Fruit fly (Drosophila melanogaster): Measurements from ENCODE around the gene CG8032.

The CG8032 gene

DNA sequence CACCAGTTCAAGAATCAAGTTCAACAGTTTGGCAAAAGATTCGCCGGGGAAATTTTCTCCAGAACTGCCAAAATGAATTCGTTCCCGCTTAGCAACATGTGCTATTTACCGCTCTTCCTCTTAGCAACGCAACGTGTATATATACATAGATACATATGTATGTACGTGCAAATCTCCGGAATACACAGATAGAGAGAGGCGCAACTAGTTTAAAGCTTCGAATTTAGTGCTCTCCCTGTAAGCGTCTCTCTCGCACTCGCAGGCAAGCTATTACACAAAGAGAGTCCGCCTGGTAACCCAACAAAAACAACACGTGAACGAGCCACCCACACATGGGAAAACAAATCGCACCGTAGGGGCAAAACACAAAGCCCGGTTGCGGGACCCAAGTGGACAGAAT lies 5.2 kb upstream of the CG8032 start:
- TF ChIP-seq Hr96 (GFP tag; optimal IDR thresholded peaks at IDR 0.05) (no peak), Mnt (GFP tag; optimal IDR thresholded peaks at IDR 0.05) (peak; percentile 64), CG11617 (GFP tag; optimal IDR thresholded peaks at IDR 0.05) (no peak)

DNA sequence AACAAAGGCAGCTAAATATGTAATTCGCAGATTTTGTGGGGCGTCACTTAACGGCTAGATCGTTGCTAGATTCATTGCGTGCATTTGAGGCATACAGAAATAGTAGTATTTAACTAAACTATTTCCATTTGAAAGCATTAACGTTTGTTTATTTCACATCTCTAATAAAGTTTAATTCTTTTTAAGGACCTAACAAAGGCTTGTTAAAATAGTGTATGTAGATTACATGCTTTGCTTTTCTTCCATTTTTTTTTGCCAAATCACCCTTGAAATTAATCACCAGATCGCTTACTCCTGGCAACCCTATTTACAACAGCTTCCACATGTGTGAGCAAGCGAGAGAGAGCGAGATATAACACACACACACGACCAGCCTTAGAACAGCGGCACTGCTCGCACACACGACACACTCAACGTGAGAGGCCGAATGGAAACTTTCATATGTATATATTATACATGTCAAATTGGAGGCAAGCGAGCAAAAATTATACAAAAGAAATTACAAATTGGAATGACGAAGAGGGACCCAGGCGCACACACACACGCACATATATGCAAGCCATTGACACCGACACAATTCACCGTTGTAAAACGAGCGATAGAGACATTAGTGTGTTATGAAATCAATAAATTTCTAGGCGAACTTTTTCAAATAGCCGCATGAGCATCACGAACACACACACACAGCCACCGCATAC lies 4.6 kb upstream of the CG8032 start:
- TF ChIP-seq CG1620 (GFP tag; optimal IDR thresholded peaks at IDR 0.05) (peak; percentile 76), bab1 (GFP tag; optimal IDR thresholded peaks at IDR 0.05) (peak; percentile 23), CG5204 (GFP tag; optimal IDR thresholded peaks at IDR 0.05) (no peak), CG14711 (tag; optimal IDR thresholded peaks at IDR 0.05) (peak; percentile 99), pad (GFP tag; optimal IDR thresholded peaks at IDR 0.05) (peak; percentile 88), Crg-1 (GFP tag; optimal IDR thresholded peaks at IDR 0.05) (peak; percentile 17), tj (GFP tag; optimal IDR thresholded peaks at IDR 0.05) (peak; percentile 79), CG12768 (GFP tag; optimal IDR thresholded peaks at IDR 0.05) (peak; percentile 67), CG7045 (GFP tag; optimal IDR thresholded peaks at IDR 0.05) (peak; percentile 69), cic (GFP tag; optimal IDR thresholded peaks at IDR 0.05) (peak; percentile 96), Mnt (GFP tag; optimal IDR thresholded peaks at IDR 0.05) (peak; percentile 84), Hr96 (GFP tag; optimal IDR thresholded peaks at IDR 0.05) (peak; percentile 70), cnc (optimal IDR thresholded peaks at IDR 0.05) (peak; percentile 56 to 70), toe (GFP tag; optimal IDR thresholded peaks at IDR 0.05) (peak; percentile 75), CG7101 (tag; optimal IDR thresholded peaks at IDR 0.05) (peak; percentile 79), Clk (GFP tag; optimal IDR thresholded peaks at IDR 0.05) (peak; percentile 52), CG33017 (tag; optimal IDR thresholded peaks at IDR 0.05) (peak; percentile 77), CG11617 (GFP tag; optimal IDR thresholded peaks at IDR 0.05) (peak; percentile 79), ovo (GFP tag; optimal IDR thresholded peaks at IDR 0.05) (peak; percentile 79), kay (GFP tag; ENCODE audit: borderline replicate concordance) (peak; percentile 98)

DNA sequence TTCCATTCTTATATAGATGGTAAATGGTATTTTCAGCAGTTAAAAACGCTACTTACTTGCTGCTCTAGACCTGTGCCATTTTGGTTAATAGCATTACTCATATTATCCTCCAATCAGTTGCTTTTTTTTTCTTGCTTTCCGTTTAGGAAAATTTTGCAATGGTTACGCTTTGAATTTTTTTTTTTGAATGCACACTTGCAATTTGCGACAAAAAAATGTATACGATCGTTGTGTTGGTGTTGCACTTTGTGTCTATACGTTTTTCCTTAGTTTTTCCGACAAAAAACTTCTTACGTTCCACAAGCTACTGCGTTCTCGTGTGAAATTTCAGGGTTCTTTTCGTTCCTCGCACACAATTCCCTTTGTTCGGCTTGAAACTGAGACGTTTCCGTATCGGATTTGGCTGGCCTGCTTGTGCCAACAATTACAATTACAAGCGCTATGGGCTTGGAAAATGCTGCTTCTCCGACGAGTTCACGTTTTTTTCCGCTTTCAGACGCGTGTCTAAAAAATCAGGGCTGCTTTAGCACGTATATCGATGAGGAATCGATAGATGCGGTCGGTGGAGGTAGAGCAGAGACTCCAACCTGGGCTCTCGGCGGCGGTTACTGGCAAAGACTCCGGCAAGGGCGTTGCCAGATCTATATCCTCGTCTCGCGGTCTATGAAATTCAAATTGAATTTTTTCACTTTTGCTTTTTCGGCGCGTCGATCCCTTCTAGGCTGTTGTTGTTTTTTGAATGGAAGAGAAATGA lies 3.8 kb upstream of the CG8032 start:
- TF ChIP-seq CG7045 (GFP tag; optimal IDR thresholded peaks at IDR 0.05) (peak; percentile 30), cnc (optimal IDR thresholded peaks at IDR 0.05) (no peak), bab1 (GFP tag; optimal IDR thresholded peaks at IDR 0.05) (peak; percentile 78), cic (GFP tag; optimal IDR thresholded peaks at IDR 0.05) (peak; percentile 63), Crg-1 (GFP tag; optimal IDR thresholded peaks at IDR 0.05) (peak; percentile 29), Mnt (GFP tag; optimal IDR thresholded peaks at IDR 0.05) (peak; percentile 95), Clk (GFP tag; optimal IDR thresholded peaks at IDR 0.05) (no peak), pad (GFP tag; optimal IDR thresholded peaks at IDR 0.05) (peak; percentile 33), CG14711 (tag; optimal IDR thresholded peaks at IDR 0.05) (peak; percentile 45), tj (GFP tag; optimal IDR thresholded peaks at IDR 0.05) (peak; percentile 4), toe (GFP tag; optimal IDR thresholded peaks at IDR 0.05) (no peak), CG7101 (tag; optimal IDR thresholded peaks at IDR 0.05) (peak; percentile 71), kay (GFP tag; ENCODE audit: borderline replicate concordance) (no peak), CG1620 (GFP tag; optimal IDR thresholded peaks at IDR 0.05) (peak; percentile 63), CG33017 (tag; optimal IDR thresholded peaks at IDR 0.05) (peak; percentile 36), ovo (GFP tag; optimal IDR thresholded peaks at IDR 0.05) (peak; percentile 22), CG5204 (GFP tag; optimal IDR thresholded peaks at IDR 0.05) (no peak), CG12768 (GFP tag; optimal IDR thresholded peaks at IDR 0.05) (no peak), Hr96 (GFP tag; optimal IDR thresholded peaks at IDR 0.05) (no peak), CG11617 (GFP tag; optimal IDR thresholded peaks at IDR 0.05) (peak; percentile 40)

DNA sequence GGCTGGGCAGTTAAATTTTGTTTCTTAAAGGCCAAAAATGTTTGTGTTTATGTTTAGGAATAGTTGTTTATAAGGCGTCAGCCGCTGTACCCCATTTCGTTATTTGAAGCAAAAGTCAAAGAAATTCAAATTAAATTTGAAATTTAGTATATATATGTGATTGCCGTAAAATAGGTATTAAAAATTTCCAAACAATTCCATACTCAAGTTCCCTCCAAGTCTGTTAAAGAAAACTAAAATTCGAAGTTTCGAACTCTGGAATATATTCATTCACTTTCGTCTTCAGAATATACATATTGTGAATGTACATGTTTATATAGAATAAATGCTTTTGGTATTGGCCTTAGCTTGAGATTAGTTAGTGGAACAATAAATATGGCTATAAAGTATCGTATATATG lies 3.3 kb upstream of the CG8032 start, which contains the start of gene bel:
Gene bel (minus strand): TSS at position 101 of the 400 bp plus-strand sequence.
- TF ChIP-seq CG11617 (GFP tag; optimal IDR thresholded peaks at IDR 0.05) (no peak), kay (GFP tag; ENCODE audit: borderline replicate concordance) (peak; percentile 61)

DNA sequence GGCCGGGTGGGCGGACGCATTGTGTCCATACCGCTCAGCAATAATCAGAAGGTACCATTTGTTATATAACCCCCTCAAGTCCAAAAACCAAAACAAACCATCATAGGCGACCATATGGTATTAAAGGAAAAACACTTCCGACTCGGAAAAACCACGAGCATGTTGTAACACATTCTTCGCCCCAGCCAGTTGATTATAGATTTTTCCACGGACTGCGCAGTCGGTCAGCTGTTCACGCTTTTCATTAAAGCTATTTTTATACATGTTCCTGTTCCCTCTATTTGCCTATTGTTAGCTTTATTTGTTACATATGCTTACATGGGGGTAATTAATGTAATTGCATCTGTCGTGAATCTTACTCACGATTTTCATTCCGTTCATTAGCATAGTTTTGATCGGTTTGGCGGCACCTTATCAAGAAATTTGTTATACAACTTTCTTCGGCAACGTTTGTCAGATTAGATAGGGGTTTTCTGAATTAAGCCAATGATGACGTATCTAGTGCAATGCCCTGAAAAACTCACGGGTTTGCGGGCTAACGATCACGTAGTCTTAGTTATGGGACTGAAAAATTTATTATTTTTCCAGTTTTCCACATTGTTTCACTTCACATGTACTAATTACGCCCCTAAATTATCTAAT lies 905 bp downstream of the CG8032 start:
- TF ChIP-seq CG1620 (GFP tag; optimal IDR thresholded peaks at IDR 0.05) (no peak), pad (GFP tag; optimal IDR thresholded peaks at IDR 0.05) (no peak), CG33017 (tag; optimal IDR thresholded peaks at IDR 0.05) (no peak), CG5204 (GFP tag; optimal IDR thresholded peaks at IDR 0.05) (no peak), CG7101 (tag; optimal IDR thresholded peaks at IDR 0.05) (no peak), Mnt (GFP tag; optimal IDR thresholded peaks at IDR 0.05) (no peak), Clk (GFP tag; optimal IDR thresholded peaks at IDR 0.05) (no peak)

DNA sequence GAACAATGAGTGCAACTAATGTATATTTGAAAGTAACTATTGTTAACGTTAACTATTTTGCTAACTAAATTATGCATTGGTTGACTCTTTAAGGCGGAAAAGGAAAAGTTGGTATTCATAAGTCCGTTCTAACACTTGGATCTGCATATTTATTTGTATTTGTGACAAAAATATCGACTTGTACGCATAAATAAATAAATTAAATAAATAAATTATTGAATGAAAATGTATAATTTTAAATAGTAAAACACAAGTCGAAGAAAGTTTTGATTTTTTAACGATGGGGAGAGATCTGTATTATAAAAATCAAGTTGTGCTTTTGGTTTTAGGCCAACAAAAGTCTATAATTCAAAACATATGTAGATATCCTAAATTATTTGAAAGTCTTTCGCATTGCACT lies 3.7 kb downstream of the CG8032 start, which contains the start of gene CG8036:
Gene CG8036 (plus strand): TSS at position 301 of the 400 bp plus-strand sequence.
- TF ChIP-seq cnc (optimal IDR thresholded peaks at IDR 0.05) (no peak), Clk (GFP tag; optimal IDR thresholded peaks at IDR 0.05) (no peak), pad (GFP tag; optimal IDR thresholded peaks at IDR 0.05) (no peak), CG11617 (GFP tag; optimal IDR thresholded peaks at IDR 0.05) (no peak), bab1 (GFP tag; optimal IDR thresholded peaks at IDR 0.05) (no peak), CG12768 (GFP tag; optimal IDR thresholded peaks at IDR 0.05) (no peak), tj (GFP tag; optimal IDR thresholded peaks at IDR 0.05) (no peak), CG1620 (GFP tag; optimal IDR thresholded peaks at IDR 0.05) (no peak), cic (GFP tag; optimal IDR thresholded peaks at IDR 0.05) (no peak), Hr96 (GFP tag; optimal IDR thresholded peaks at IDR 0.05) (no peak), CG7101 (tag; optimal IDR thresholded peaks at IDR 0.05) (no peak), ovo (GFP tag; optimal IDR thresholded peaks at IDR 0.05) (no peak), kay (GFP tag; ENCODE audit: borderline replicate concordance) (no peak), Crg-1 (GFP tag; optimal IDR thresholded peaks at IDR 0.05) (no peak), CG5204 (GFP tag; optimal IDR thresholded peaks at IDR 0.05) (no peak)
